Fruit fly (Drosophila melanogaster): ENCODE data around the gene nesd.

Gene nesd

DNA sequence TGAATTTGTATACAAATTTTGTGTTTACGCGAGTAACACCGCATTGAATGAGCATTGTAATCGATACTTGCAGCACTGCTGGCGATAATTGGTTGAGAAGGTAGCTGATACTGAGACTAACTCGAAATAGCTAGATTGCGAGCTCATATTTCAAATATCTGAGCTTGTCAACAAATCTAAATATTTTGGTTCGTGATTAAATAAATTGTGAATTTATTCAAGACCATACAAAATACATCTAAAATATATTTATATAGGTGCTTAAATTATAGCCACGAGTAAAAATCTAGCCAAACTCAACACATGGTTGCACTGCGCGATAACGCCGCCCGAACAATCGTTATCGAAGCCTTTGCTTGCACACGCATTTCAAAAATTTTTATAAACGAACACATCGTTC, at the start of gene nesd, which contains the start of gene Taf13 (continued):
- TF ChIP-seq Blimp-1 (GFP tag; optimal IDR thresholded peaks at IDR 0.05) (no peak), svp (GFP tag) (no peak), dac (GFP tag; optimal IDR thresholded peaks at IDR 0.05) (no peak), Eip93F (GFP tag; optimal IDR thresholded peaks at IDR 0.05) (no peak), CG6276 (GFP tag; optimal IDR thresholded peaks at IDR 0.05) (no peak), pdm3 (GFP tag; optimal IDR thresholded peaks at IDR 0.05) (peak; percentile 1), CG4318 (GFP tag; optimal IDR thresholded peaks at IDR 0.05) (no peak)

DNA sequence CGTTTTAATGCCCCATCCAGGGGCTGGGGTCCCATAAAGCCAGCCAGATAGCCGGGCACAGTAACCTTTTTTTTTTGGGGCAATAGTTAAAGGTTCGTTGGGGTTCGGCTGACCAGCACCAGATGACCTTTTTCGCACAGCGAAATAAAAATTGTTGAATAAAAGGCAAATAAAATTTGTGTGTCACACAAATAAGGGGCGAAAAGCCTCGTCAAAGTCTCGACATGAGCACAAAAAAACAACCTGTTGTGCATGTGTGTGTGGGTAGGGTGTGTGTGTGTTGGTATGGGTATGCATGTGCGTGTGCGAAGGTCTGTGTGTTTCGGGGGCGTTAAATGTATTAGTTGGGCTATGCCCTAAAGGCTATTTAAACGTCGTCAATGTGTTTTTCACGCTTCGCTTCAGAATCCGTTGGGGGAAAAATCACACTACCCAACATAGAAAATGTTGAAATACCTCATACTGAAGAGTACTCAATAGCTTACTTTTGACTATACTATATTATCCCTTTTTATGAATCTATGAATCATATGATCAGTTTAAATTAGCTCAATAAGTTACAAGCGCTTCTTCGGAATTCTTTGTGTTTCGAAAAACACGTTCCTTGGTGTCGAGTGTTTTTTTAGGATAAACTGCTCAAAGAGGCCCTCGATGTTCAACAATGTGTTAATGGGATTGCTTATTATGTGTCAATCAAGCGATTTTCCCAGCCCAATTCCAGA, 42.4 kb upstream of the nesd start:
- TF ChIP-seq CG11762 (GFP tag; optimal IDR thresholded peaks at IDR 0.05; ENCODE audit: insufficient read depth) (no peak), spab (GFP tag; optimal IDR thresholded peaks at IDR 0.05) (no peak), Hr4 (GFP tag; optimal IDR thresholded peaks at IDR 0.05) (no peak), lz (GFP tag; optimal IDR thresholded peaks at IDR 0.05) (no peak), CG9139 (GFP tag; optimal IDR thresholded peaks at IDR 0.05) (no peak), CG10669 (GFP tag; optimal IDR thresholded peaks at IDR 0.05) (no peak), esn (GFP tag; optimal IDR thresholded peaks at IDR 0.05) (no peak), acj6 (GFP tag; optimal IDR thresholded peaks at IDR 0.05) (no peak), Sox15 (GFP tag; optimal IDR thresholded peaks at IDR 0.05) (no peak), Gug (GFP tag; IDR thresholded peaks at IDR 0.05) (no peak), pdm3 (GFP tag; optimal IDR thresholded peaks at IDR 0.05) (no peak), fkh (GFP tag; optimal IDR thresholded peaks at IDR 0.05) (no peak), dac (GFP tag; optimal IDR thresholded peaks at IDR 0.05) (no peak), CG8632 (GFP tag; optimal IDR thresholded peaks at IDR 0.05) (no peak), svp (GFP tag) (no peak), CG7368 (GFP tag; optimal IDR thresholded peaks at IDR 0.05) (no peak), cyc (GFP tag; optimal IDR thresholded peaks at IDR 0.05) (no peak), Sox14 (GFP tag; optimal IDR thresholded peaks at IDR 0.05) (no peak), achi (GFP tag; optimal IDR thresholded peaks at IDR 0.05) (no peak)

DNA sequence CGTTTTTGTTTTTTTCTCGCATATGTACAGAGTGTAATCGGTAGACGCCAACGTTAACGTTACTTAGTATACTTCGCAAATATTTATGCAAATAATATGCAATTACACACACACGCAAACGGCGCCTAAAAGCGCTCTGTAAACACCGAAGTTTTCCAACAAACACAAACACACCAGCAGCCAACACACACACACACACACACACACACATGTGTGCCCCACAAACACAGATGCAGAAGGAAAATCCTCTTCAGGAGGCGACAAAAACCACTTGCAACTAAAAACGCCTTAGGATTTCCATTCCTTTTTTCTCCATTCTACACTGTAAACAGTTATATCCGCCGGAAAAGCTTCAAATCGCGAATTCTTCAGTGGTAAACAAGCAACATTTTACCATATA, 36.4 kb upstream of the nesd start:
- no peak for TF ChIP-seq achi (GFP tag; optimal IDR thresholded peaks at IDR 0.05)
- peak; percentile 9 for TF ChIP-seq CG10631 (GFP tag; optimal IDR thresholded peaks at IDR 0.05)
- TF ChIP-seq Ets96B (tag; optimal IDR thresholded peaks at IDR 0.05): no peak
- 0 out of 2 replicates have a peak, but pooled peaks have one; percentile 15 for TF ChIP-seq Gug (GFP tag; IDR thresholded peaks at IDR 0.05)

DNA sequence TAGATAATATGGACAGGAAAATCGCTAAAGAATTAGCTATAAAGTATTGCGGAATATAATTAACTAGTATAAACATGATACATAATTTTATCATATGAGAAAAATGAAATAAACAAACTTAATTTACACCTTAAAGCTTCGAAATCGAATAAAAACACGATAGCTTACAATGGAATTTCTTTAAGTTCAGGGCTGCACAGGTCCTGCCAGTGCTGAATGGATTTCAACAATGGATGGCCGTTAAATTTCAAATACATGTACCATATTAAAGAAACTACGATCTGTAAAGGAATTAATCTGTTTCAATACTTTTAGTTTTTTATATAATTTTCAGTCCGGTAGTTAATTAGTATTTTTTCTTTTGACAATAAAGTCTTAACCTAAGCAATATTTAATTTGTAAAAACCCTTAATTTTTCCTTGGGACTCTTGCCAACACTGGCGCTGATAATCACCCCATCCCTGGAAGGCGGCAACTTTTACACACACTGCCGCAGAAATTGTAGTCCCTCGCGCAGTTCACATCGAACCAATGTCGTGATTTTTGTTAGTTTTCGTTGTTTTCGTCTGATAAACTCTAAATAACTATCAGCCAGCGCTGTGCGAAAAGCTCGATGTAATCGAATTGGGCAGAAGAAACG, 32.6 kb upstream of the nesd start, which contains the start of the genes barr and lok:
Gene barr (minus strand): TSS at position 353 of the 640 bp plus-strand sequence.
Gene lok (plus strand): TSS at position 405 of the 640 bp plus-strand sequence.
- TF ChIP-seq acj6 (GFP tag; optimal IDR thresholded peaks at IDR 0.05) (peak; percentile 47), Ets21C (GFP tag; optimal IDR thresholded peaks at IDR 0.05) (peak; percentile 41), Met (GFP tag; optimal IDR thresholded peaks at IDR 0.05) (no peak), Eip78C (GFP tag) (peak; percentile 38), CG10631 (GFP tag; optimal IDR thresholded peaks at IDR 0.05) (peak; percentile 59), CG7368 (GFP tag; optimal IDR thresholded peaks at IDR 0.05) (peak; percentile 3), pdm3 (GFP tag; optimal IDR thresholded peaks at IDR 0.05) (peak; percentile 69), CG4318 (GFP tag; optimal IDR thresholded peaks at IDR 0.05) (no peak), vri (GFP tag; optimal IDR thresholded peaks at IDR 0.05) (no peak), CG6808 (GFP tag; optimal IDR thresholded peaks at IDR 0.05) (no peak), Blimp-1 (GFP tag; optimal IDR thresholded peaks at IDR 0.05) (no peak), CG11294 (GFP tag; IDR thresholded peaks at IDR 0.05) (no peak), topi (GFP tag; optimal IDR thresholded peaks at IDR 0.05) (peak; percentile 47), salr (GFP tag; optimal IDR thresholded peaks at IDR 0.05) (no peak), Hr4 (GFP tag; optimal IDR thresholded peaks at IDR 0.05) (peak; percentile 49), Smox (GFP tag; optimal IDR thresholded peaks at IDR 0.05) (peak; percentile 53), net (GFP tag; optimal IDR thresholded peaks at IDR 0.05) (no peak), dsx (GFP tag; optimal IDR thresholded peaks at IDR 0.05; ENCODE audit: poor library complexity, severe bottlenecking) (no peak), CG9139 (GFP tag; optimal IDR thresholded peaks at IDR 0.05) (no peak), CG8119 (GFP tag; IDR thresholded peaks at IDR 0.05) (no peak), CG10669 (GFP tag; optimal IDR thresholded peaks at IDR 0.05) (no peak), Sox15 (GFP tag; optimal IDR thresholded peaks at IDR 0.05) (peak; percentile 58), CG34406 (GFP tag; optimal IDR thresholded peaks at IDR 0.05) (peak; percentile 14), dac (GFP tag; optimal IDR thresholded peaks at IDR 0.05) (no peak), CG6792 (GFP tag; optimal IDR thresholded peaks at IDR 0.05) (peak; percentile 12), CG11902 (GFP tag; optimal IDR thresholded peaks at IDR 0.05) (peak; percentile 35), fd85E (GFP tag; optimal IDR thresholded peaks at IDR 0.05) (no peak), CG6163 (GFP tag; IDR thresholded peaks at IDR 0.05) (no peak), spab (GFP tag; optimal IDR thresholded peaks at IDR 0.05) (no peak), CG31627 (GFP tag; optimal IDR thresholded peaks at IDR 0.05) (peak; percentile 75)
